Worm (Caenorhabditis elegans): ENCODE measurements around the gene F58B3.6.
A peak's percentile ranks its signal among the peaks of the same experiment; 100 is the strongest.

DNA sequence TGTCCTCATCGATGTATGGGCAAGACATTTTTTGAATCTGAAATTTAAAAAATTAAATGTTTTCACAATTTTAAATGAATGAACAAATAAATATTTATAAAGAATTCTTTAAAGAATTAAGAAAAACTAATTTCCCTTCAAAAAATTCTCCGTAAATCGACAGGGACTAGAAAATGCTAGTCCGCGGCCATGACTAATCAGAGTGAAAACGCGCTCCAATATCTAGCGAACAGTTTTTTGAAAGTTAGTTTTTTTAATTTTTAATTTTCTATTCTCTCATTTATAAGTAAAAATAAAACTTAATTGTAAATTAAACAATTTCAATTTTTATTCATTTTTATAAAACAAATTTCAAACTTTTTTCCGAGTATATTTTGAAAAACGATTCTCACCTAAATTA lies 43.6 kb upstream of the F58B3.6 start:
- no peak for TF ChIP-seq ztf-29 (GFP tag; IDR thresholded peaks at IDR 0.05)
- TF ChIP-seq T22C8.4 (GFP tag; IDR thresholded peaks at IDR 0.05) = no peak
- TF ChIP-seq flt-1 (GFP tag; IDR thresholded peaks at IDR 0.05) = peak; percentile 72; the same call in 1 of the 2 replicates
- TF ChIP-seq tab-1 (GFP tag; IDR thresholded peaks at IDR 0.05) = no peak
- TF ChIP-seq klf-2 (GFP tag; conservative IDR thresholded peaks at IDR 0.05) = 0 out of 2 replicates have a peak, but pooled peaks have one; percentile 18
- TF ChIP-seq cog-1 (tag; optimal IDR thresholded peaks at IDR 0.05) = no peak
- TF ChIP-seq ref-1 (GFP tag; conservative IDR thresholded peaks at IDR 0.05) = no peak
- no peak for TF ChIP-seq med-1 (GFP tag; optimal IDR thresholded peaks at IDR 0.05; ENCODE audit: insufficient read depth)
- TF ChIP-seq ztf-23 (GFP tag; IDR thresholded peaks at IDR 0.05) = no peak
